Fruit fly (Drosophila melanogaster): ENCODE measurements around the gene hb.

The hb gene

DNA sequence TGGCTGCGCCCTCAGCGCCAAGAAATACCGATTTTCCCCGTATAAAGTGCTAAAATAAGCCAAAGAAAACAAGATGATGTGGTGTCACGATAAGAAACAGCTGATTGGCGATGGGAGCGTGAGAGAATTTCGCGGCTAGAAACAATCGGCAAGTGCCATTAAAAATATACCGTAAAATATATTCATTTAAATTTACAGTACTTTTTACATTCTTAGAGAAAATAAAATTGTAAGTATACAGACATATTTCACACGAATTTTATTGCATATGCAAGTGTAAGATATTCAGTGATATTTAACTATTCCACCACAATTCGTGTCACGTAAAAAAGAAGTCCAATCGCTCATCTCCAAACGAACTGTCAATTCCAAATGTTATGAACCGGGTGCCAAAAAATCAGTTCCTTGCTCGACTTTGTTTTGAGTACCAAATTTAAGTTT is 21.0 kb downstream of the hb start, which contains the start of the genes Unc50, CG11755 and CG8043 (continued):
- TF ChIP-seq CG8944 (GFP tag; optimal IDR thresholded peaks at IDR 0.05): peak; percentile 51
- no peak for TF ChIP-seq CG4360 (GFP tag; IDR thresholded peaks at IDR 0.05)
- TF ChIP-seq Oli (tag; optimal IDR thresholded peaks at IDR 0.05): peak; percentile 64
- no peak for TF ChIP-seq lab (GFP tag; optimal IDR thresholded peaks at IDR 0.05)
- TF ChIP-seq Ets97D (GFP tag; optimal IDR thresholded peaks at IDR 0.05): peak; percentile 74
- TF ChIP-seq nau (GFP tag; optimal IDR thresholded peaks at IDR 0.05): no peak
- no peak for TF ChIP-seq pita (GFP tag; optimal IDR thresholded peaks at IDR 0.05)
- peak; percentile 78 for TF ChIP-seq CG4424 (GFP tag; optimal IDR thresholded peaks at IDR 0.05)
- TF ChIP-seq yki (optimal IDR thresholded peaks at IDR 0.05): no peak
- TF ChIP-seq MESR4 (GFP tag; optimal IDR thresholded peaks at IDR 0.05): peak; percentile 8
- TF ChIP-seq Hr51 (GFP tag; optimal IDR thresholded peaks at IDR 0.05): peak in 1 of 2 experiments; percentile 64
- peak; percentile 74 for TF ChIP-seq CG30020 (tag; optimal IDR thresholded peaks at IDR 0.05)
- TF ChIP-seq CG1603 (tag; optimal IDR thresholded peaks at IDR 0.05): peak; percentile 78
- TF ChIP-seq bcd (GFP tag; optimal IDR thresholded peaks at IDR 0.05): peak; percentile 79
- TF ChIP-seq btn (GFP tag; optimal IDR thresholded peaks at IDR 0.05): no peak
- peak; percentile 54 for TF ChIP-seq CG18476 (GFP tag; optimal IDR thresholded peaks at IDR 0.05)
- peak; percentile 66 for TF ChIP-seq Hmx (GFP tag; optimal IDR thresholded peaks at IDR 0.05)
- TF ChIP-seq mirr (GFP tag; optimal IDR thresholded peaks at IDR 0.05): peak; percentile 66
- TF ChIP-seq aop (GFP tag; IDR thresholded peaks at IDR 0.05): no peak
- no peak for TF ChIP-seq Eip74EF (GFP tag; optimal IDR thresholded peaks at IDR 0.05)
- TF ChIP-seq Atf-2 (GFP tag; optimal IDR thresholded peaks at IDR 0.05): peak; percentile 53
- no peak for TF ChIP-seq CG2199 (GFP tag; IDR thresholded peaks at IDR 0.05)
- TF ChIP-seq tio (GFP tag; optimal IDR thresholded peaks at IDR 0.05): no peak
- TF ChIP-seq CG12104 (GFP tag; optimal IDR thresholded peaks at IDR 0.05): peak; percentile 64
- TF ChIP-seq CG17802 (tag; optimal IDR thresholded peaks at IDR 0.05): no peak
- peak; percentile 52 for TF ChIP-seq kni (GFP tag; optimal IDR thresholded peaks at IDR 0.05)
- TF ChIP-seq Xrp1 (GFP tag; IDR thresholded peaks at IDR 0.05): peak; percentile 82
- TF ChIP-seq maf-S (GFP tag; optimal IDR thresholded peaks at IDR 0.05): peak; percentile 72
- TF ChIP-seq E2f2 (GFP tag; IDR thresholded peaks at IDR 0.05): peak; percentile 47; the same call in 1 of the 2 replicates
- peak; percentile 82 for TF ChIP-seq CG8924 (tag; optimal IDR thresholded peaks at IDR 0.05)
- TF ChIP-seq CG31441 (GFP tag; IDR thresholded peaks at IDR 0.05): peak; percentile 78
- peak; percentile 67 for TF ChIP-seq CG14441 (GFP tag; IDR thresholded peaks at IDR 0.05)
- TF ChIP-seq fd96Cb (tag; optimal IDR thresholded peaks at IDR 0.05): peak; percentile 66
- TF ChIP-seq nerfin-1 (tag; optimal IDR thresholded peaks at IDR 0.05): peak; percentile 77
- peak; percentile 68 for TF ChIP-seq tap (tag; optimal IDR thresholded peaks at IDR 0.05)
- TF ChIP-seq Deaf1 (tag; optimal IDR thresholded peaks at IDR 0.05): peak; percentile 51
- peak; percentile 36; the same call in 1 of the 2 replicates for TF ChIP-seq Dref (GFP tag; IDR thresholded peaks at IDR 0.05)
- peak; percentile 82 for TF ChIP-seq lmd (GFP tag; IDR thresholded peaks at IDR 0.05)
- TF ChIP-seq CG16779 (GFP tag; IDR thresholded peaks at IDR 0.05): no peak
- no peak for TF ChIP-seq prd (optimal IDR thresholded peaks at IDR 0.05)
- peak; percentile 79 for TF ChIP-seq prd (GFP tag; IDR thresholded peaks at IDR 0.05)
- TF ChIP-seq so (GFP tag; IDR thresholded peaks at IDR 0.05): peak; percentile 55; the same call in 1 of the 3 replicates
- TF ChIP-seq bab2 (GFP tag; optimal IDR thresholded peaks at IDR 0.05): peak; percentile 57
- TF ChIP-seq CG7271 (tag; optimal IDR thresholded peaks at IDR 0.05): peak; percentile 30
- TF ChIP-seq zfh1 (GFP tag; IDR thresholded peaks at IDR 0.05): peak; percentile 68
- peak; percentile 84 for TF ChIP-seq Hmr (GFP tag; optimal IDR thresholded peaks at IDR 0.05)
- TF ChIP-seq Stat92E (GFP tag; optimal IDR thresholded peaks at IDR 0.05): peak in 1 of 3 experiments; percentile 75
- no peak for TF ChIP-seq da (GFP tag; optimal IDR thresholded peaks at IDR 0.05)
- TF ChIP-seq p53 (GFP tag; optimal IDR thresholded peaks at IDR 0.05): no peak
- peak; percentile 47 for TF ChIP-seq CG8089 (GFP tag; optimal IDR thresholded peaks at IDR 0.05)
- peak; percentile 77 for TF ChIP-seq CG12155 (GFP tag; optimal IDR thresholded peaks at IDR 0.05)

Data from whole organism, embryonic.